Worm (Caenorhabditis elegans) whole organism, L4/young adult: ENCODE results near the gene H08J19.1.

Source experiments
- W03F9.2 ChIP-seq: fragments of 150-350 bp; optimal IDR thresholded peaks from 2 replicates; lab custom pipeline; 2014; ENCODE audit warnings: missing biosample characterization, missing genetic modification characterization
- dao-5 ChIP-seq: sonication (generic microtip); optimal IDR thresholded peaks from 2 replicates; lab custom pipeline; 2016; ENCODE audit warnings: missing genotype, missing genetic modification characterization, moderate library complexity, missing compliant biosample characterization
- him-1 ChIP-seq: sonication (generic microtip); optimal IDR thresholded peaks from 2 replicates; lab custom pipeline; 2016; ENCODE audit warnings: missing genotype, missing genetic modification reagents, missing genetic modification characterization, missing compliant biosample characterization

- TF ChIP-seq him-1 (tag; lab: Kevin White, UChicago) (no peak), dao-5 (tag; lab: Kevin White, UChicago) (no peak), W03F9.2 (tag; lab: Kevin White, UChicago) (no peak)
Observed at ce11 chrX:15681393-15681792, 38.7 kb downstream of the H08J19.1 start, which contains the start of gene gpn-1.
